Fruit fly (Drosophila melanogaster): ENCODE measurements around the gene Smyd5.

Gene Smyd5

DNA sequence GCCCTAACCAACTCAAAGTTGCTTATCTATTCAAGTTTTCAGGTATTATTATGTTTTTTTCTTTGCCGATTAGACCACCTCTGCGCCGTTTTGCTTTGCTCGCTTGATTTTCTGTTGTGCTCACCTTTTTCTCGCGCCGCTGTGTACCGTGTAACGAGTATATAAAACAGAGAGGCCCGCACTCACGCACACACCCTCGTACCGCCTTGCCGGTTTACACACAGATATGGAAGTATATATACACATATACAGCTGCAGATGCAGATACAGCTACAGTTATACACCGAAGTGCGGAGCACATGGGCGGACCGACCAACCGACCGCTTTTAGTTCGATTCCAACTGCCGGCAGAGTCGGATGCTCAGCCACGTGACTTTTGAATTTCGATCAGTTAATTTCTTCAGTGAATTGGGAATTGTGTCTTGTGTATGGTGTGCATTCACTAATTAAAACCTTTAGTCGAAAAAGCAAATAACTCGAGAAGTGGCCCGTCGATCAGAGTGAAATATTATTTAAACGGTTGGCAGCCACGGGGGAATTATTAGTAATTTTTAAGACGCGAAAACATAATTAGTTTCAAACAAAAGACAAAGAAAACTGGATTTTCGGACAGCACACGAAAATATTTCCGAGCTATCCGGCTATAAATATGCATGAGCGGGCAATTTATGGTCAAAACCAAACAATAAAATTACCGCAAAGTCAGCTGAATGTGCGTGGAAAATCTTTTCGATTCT lies 29.9 kb downstream of the Smyd5 start (continued):
- TF ChIP-seq Bteb2 (GFP tag; optimal IDR thresholded peaks at IDR 0.05) (no peak), E2f2 (GFP tag; IDR thresholded peaks at IDR 0.05) (no peak; the same call in 1 of the 2 replicates), CoRest (tag; optimal IDR thresholded peaks at IDR 0.05) (no peak), stc (GFP tag; IDR thresholded peaks at IDR 0.05) (peak; percentile 30; the same call in 1 of the 2 replicates), pfk (GFP tag; optimal IDR thresholded peaks at IDR 0.05) (peak; percentile 63), Ets65A (GFP tag) (peak; percentile 43), Stat92E (GFP tag; optimal IDR thresholded peaks at IDR 0.05) (peak in 1 of 3 experiments; percentile 76), h (optimal IDR thresholded peaks at IDR 0.05) (no peak), CG10267 (tag; optimal IDR thresholded peaks at IDR 0.05) (no peak), bbx (GFP tag; IDR thresholded peaks at IDR 0.05; ENCODE audit: partially characterized antibody) (peak; percentile 60; the same call in 1 of the 2 replicates), CG17912 (GFP tag; optimal IDR thresholded peaks at IDR 0.05) (peak; percentile 16), CG13287 (GFP tag; IDR thresholded peaks at IDR 0.05; ENCODE audit: partially characterized antibody) (peak; percentile 70), shn (GFP tag; optimal IDR thresholded peaks at IDR 0.05) (no peak), sim (GFP tag; IDR thresholded peaks at IDR 0.05) (0 out of 2 replicates have a peak, but pooled peaks have one; percentile 39), CG15601 (tag; optimal IDR thresholded peaks at IDR 0.05) (peak; percentile 30), zfh1 (GFP tag; IDR thresholded peaks at IDR 0.05) (peak; percentile 14; the same call in 1 of the 3 replicates), zen (tag; optimal IDR thresholded peaks at IDR 0.05) (no peak), CG16813 (GFP tag; IDR thresholded peaks at IDR 0.05; ENCODE audit: partially characterized antibody) (0 out of 3 replicates have a peak, but pooled peaks have one; percentile 9), lab (GFP tag; optimal IDR thresholded peaks at IDR 0.05) (peak; percentile 80), sens (GFP tag) (peak; percentile 75), Dek (tag; optimal IDR thresholded peaks at IDR 0.05) (peak; percentile 26), CG4328 (GFP tag; optimal IDR thresholded peaks at IDR 0.05) (peak; percentile 37), rib (GFP tag; IDR thresholded peaks at IDR 0.05) (peak; percentile 60; the same call in 1 of the 2 replicates), CG31388 (GFP tag; optimal IDR thresholded peaks at IDR 0.05) (no peak), CG6791 (GFP tag; IDR thresholded peaks at IDR 0.05; ENCODE audit: partially characterized antibody) (peak; percentile 63; the same call in 1 of the 3 replicates), exex (tag; optimal IDR thresholded peaks at IDR 0.05) (peak; percentile 25), salm (tag; optimal IDR thresholded peaks at IDR 0.05) (no peak)

DNA sequence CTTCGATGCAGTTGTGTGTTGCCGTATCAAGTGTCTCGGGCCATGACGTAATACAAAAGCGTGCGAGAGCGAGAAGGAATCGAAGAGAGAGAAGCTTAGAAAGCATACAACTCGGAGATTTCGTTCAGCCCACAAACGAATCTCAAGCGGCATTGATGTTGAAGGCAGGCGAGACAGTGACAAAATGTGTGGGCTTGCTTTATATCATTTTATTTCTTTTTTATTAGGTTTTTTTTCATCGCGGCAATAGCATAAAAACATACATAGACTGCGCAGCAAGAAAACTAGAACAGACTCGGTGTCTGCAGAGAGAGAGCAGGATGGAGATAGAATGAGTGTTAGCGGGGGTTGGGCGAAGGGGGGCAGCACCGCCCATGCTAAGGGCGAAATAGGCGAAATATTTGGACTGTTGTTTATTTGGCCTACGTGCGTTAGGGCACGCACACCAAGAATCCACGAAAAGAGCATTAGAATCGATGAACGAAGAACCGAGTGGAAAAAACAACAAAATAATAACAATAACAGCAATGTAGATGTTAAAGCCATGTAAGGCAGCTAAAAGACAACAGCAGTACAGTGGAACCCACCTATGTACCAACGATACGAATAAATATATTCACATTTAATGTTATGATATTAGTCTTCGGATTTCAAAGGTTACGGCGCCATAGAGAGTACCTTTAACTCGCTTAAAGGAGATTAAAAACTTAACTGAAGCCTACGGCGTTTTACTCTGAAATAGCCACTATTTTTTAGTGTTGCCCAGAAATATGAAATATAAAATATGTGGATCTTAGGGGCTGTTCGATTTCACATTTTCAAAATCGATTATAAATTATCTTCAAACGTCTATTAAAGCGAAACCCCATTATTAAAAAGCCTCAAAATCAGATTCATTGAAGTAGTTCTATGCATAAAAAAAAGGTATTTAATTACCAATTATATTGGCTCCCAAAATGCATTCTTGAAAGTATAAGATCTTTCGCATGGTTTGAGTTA lies 30.9 kb downstream of the Smyd5 start:
- no peak for TF ChIP-seq pzg (GFP tag; optimal IDR thresholded peaks at IDR 0.05)
- peak; percentile 10 for TF ChIP-seq Abd-B (GFP tag; optimal IDR thresholded peaks at IDR 0.05)
- TF ChIP-seq Ptx1 (GFP tag; IDR thresholded peaks at IDR 0.05): peak; percentile 65
- peak; percentile 27 for TF ChIP-seq mam (GFP tag; optimal IDR thresholded peaks at IDR 0.05)
- TF ChIP-seq CG5245 (GFP tag; optimal IDR thresholded peaks at IDR 0.05): no peak
- TF ChIP-seq CG9727 (GFP tag; optimal IDR thresholded peaks at IDR 0.05): peak; percentile 50
- no peak; the same call in 1 of the 2 replicates for TF ChIP-seq MBD-R2 (GFP tag; IDR thresholded peaks at IDR 0.05)
- no peak for TF ChIP-seq Lhr (GFP tag; optimal IDR thresholded peaks at IDR 0.05)
- TF ChIP-seq Pdp1 (GFP tag; optimal IDR thresholded peaks at IDR 0.05): peak; percentile 47 to 97
- no peak for TF ChIP-seq CG34224 (GFP tag; IDR thresholded peaks at IDR 0.05; ENCODE audit: partially characterized antibody)
- TF ChIP-seq phol (tag; optimal IDR thresholded peaks at IDR 0.05): peak; percentile 40
- TF ChIP-seq lov (optimal IDR thresholded peaks at IDR 0.05): no peak
- TF ChIP-seq lov (GFP tag; IDR thresholded peaks at IDR 0.05): no peak
- no peak for TF ChIP-seq Dfd (GFP tag; optimal IDR thresholded peaks at IDR 0.05)
- peak; percentile 74 for TF ChIP-seq CG30403 (GFP tag; optimal IDR thresholded peaks at IDR 0.05)
- no peak for TF ChIP-seq CG8281 (tag; optimal IDR thresholded peaks at IDR 0.05)
- TF ChIP-seq da (GFP tag; optimal IDR thresholded peaks at IDR 0.05): no peak
- TF ChIP-seq CG2712 (tag; optimal IDR thresholded peaks at IDR 0.05): peak; percentile 62
- 0 out of 2 replicates have a peak, but pooled peaks have one; percentile 37 for TF ChIP-seq NFAT (GFP tag; IDR thresholded peaks at IDR 0.05)
- TF ChIP-seq Myb (GFP tag; optimal IDR thresholded peaks at IDR 0.05): peak; percentile 20
